Worm (Caenorhabditis elegans) whole organism, L2 larva: Measurements from ENCODE around the gene T23F4.2.
A peak's percentile ranks its signal among the peaks of the same experiment; 100 is the strongest.

Experiments
- C34F6.9 ChIP-seq: fragments of 150-350 bp; optimal IDR thresholded peaks from 2 replicates; lab custom pipeline; 2014; ENCODE audit warnings: missing biosample characterization, missing genetic modification characterization
- R02D3.7 ChIP-seq: fragments of 150-350 bp; optimal IDR thresholded peaks from 2 replicates; lab custom pipeline; 2014; ENCODE audit warnings: missing biosample characterization, missing genetic modification characterization
- Y55F3AM.14 ChIP-seq: fragments of 200-800 bp; sonication (Bioruptor generic); optimal IDR thresholded peaks from 2 replicates; lab custom pipeline; 2018; ENCODE audit warnings: mild to moderate bottlenecking, missing genetic modification characterization, missing compliant biosample characterization
- alr-1 ChIP-seq: fragments of 150-350 bp; optimal IDR thresholded peaks from 2 replicates; lab custom pipeline; 2014; ENCODE audit warnings: missing biosample characterization, missing genetic modification characterization
- aly-2 ChIP-seq: fragments of 150-350 bp; optimal IDR thresholded peaks from 2 replicates; lab custom pipeline; 2014; ENCODE audit warnings: missing biosample characterization, missing genetic modification characterization
- ama-1 ChIP-seq: fragments of 150-350 bp; optimal IDR thresholded peaks from 2 replicates; lab custom pipeline; 2018; ENCODE audit warnings: inconsistent platforms
- blmp-1 ChIP-seq: sonication (generic microtip); optimal IDR thresholded peaks from 2 replicates; lab custom pipeline; 2017; ENCODE audit warnings: missing genetic modification characterization, mild to moderate bottlenecking, missing compliant biosample characterization, antibody characterized with exemption, moderate library complexity; ENCODE audit not compliant: insufficient read depth
- ceh-16 ChIP-seq: fragments of 150-350 bp; optimal IDR thresholded peaks from 2 replicates; lab custom pipeline; 2014; ENCODE audit warnings: missing biosample characterization, missing genetic modification characterization
- ceh-82 ChIP-seq: fragments of 150-350 bp; optimal IDR thresholded peaks from 2 replicates; lab custom pipeline; 2014; ENCODE audit warnings: missing biosample characterization, missing genetic modification characterization
- crh-2 ChIP-seq: sonication (generic microtip); optimal IDR thresholded peaks from 2 replicates; lab custom pipeline; 2017; ENCODE audit warnings: missing biosample characterization, missing genetic modification characterization
- egl-27 ChIP-seq: sonication (generic microtip); optimal IDR thresholded peaks from 3 replicates; lab custom pipeline; 2017; ENCODE audit warnings: missing biosample characterization, missing genetic modification reagents, missing genetic modification characterization
- fos-1 ChIP-seq: fragments of 150-350 bp; optimal IDR thresholded peaks from 2 replicates; lab custom pipeline; 2014; ENCODE audit warnings: missing biosample characterization, missing genetic modification characterization
- gmeb-1 ChIP-seq: fragments of 150-350 bp; optimal IDR thresholded peaks from 2 replicates; lab custom pipeline; 2014; ENCODE audit warnings: missing biosample characterization, missing genetic modification characterization
- lin-11 ChIP-seq: fragments of 150-350 bp; sonication (generic microtip); optimal IDR thresholded peaks from 2 replicates; lab custom pipeline; 2014; ENCODE audit warnings: missing biosample characterization, missing genetic modification characterization, inconsistent platforms, mixed read lengths
- lin-13 ChIP-seq: fragments of 150-350 bp; optimal IDR thresholded peaks from 2 replicates; lab custom pipeline; 2014; ENCODE audit warnings: missing biosample characterization, missing genetic modification reagents, missing genetic modification characterization
- lsy-2 ChIP-seq, 2 experiments: fragments of 150-350 bp in 1 of 2; sonication (generic microtip) in 1 of 2; optimal IDR thresholded peaks; 2 replicates each; lab custom pipeline; 2014 to 2017; ENCODE audit warnings: missing biosample characterization in 2 of 2, missing genetic modification characterization in 2 of 2
- mbf-1 ChIP-seq: sonication (generic microtip); optimal IDR thresholded peaks from 2 replicates; lab custom pipeline; 2017; ENCODE audit warnings: missing biosample characterization, missing genetic modification characterization
- mdl-1 ChIP-seq, 2 experiments: fragments of 150-350 bp in 1 of 2; sonication (generic microtip) in 1 of 2; optimal IDR thresholded peaks; 2 replicates each; lab custom pipeline; 2017; ENCODE audit warnings: missing biosample characterization in 2 of 2, missing genetic modification characterization in 2 of 2
- nhr-11 ChIP-seq: fragments of 150-350 bp; optimal IDR thresholded peaks from 2 replicates; lab custom pipeline; 2014; ENCODE audit warnings: missing biosample characterization, missing genetic modification characterization
- nhr-129 ChIP-seq: fragments of 150-350 bp; optimal IDR thresholded peaks from 2 replicates; lab custom pipeline; 2014; ENCODE audit warnings: missing biosample characterization, missing genetic modification characterization
- nhr-237 ChIP-seq: fragments of 150-350 bp; optimal IDR thresholded peaks from 2 replicates; lab custom pipeline; 2014; ENCODE audit warnings: missing biosample characterization, missing genetic modification characterization
- nhr-25 ChIP-seq: fragments of 150-350 bp; sonication (generic microtip); optimal IDR thresholded peaks from 3 replicates; lab custom pipeline; 2014; ENCODE audit warnings: missing biosample characterization, missing genetic modification characterization
- nhr-6 ChIP-seq: fragments of 150-350 bp; optimal IDR thresholded peaks from 2 replicates; lab custom pipeline; 2014; ENCODE audit warnings: missing biosample characterization, missing genetic modification characterization
- nhr-77 ChIP-seq: fragments of 150-350 bp; optimal IDR thresholded peaks from 2 replicates; lab custom pipeline; 2014; ENCODE audit warnings: missing biosample characterization, missing genetic modification characterization
- peb-1 ChIP-seq: fragments of 150-350 bp; optimal IDR thresholded peaks from 2 replicates; lab custom pipeline; 2014; ENCODE audit warnings: missing biosample characterization, missing genetic modification characterization
- sem-4 ChIP-seq: fragments of 150-350 bp; optimal IDR thresholded peaks from 2 replicates; lab custom pipeline; 2014; ENCODE audit warnings: missing biosample characterization, missing genetic modification reagents, missing genetic modification characterization
- skn-1 ChIP-seq: sonication (generic microtip); optimal IDR thresholded peaks from 2 replicates; lab custom pipeline; 2017; ENCODE audit warnings: missing biosample characterization, missing genetic modification characterization
- sma-3 ChIP-seq: sonication (generic microtip); optimal IDR thresholded peaks from 2 replicates; lab custom pipeline; 2016; ENCODE audit warnings: missing genetic modification reagents, missing genetic modification characterization, missing compliant biosample characterization
- sma-9 ChIP-seq, 2 experiments: fragments of 150-350 bp in 1 of 2; sonication (generic microtip) in 1 of 2; optimal IDR thresholded peaks; 2 replicates each; lab custom pipeline; 2014 to 2016; ENCODE audit warnings: missing genetic modification characterization in 2 of 2, mild to moderate bottlenecking in 1 of 2, missing biosample characterization in 1 of 2, missing compliant biosample characterization in 1 of 2, missing genetic modification reagents in 1 of 2, moderate library complexity in 1 of 2
- snpc-4 ChIP-seq: fragments of 150-350 bp; optimal IDR thresholded peaks from 2 replicates; lab custom pipeline; 2014; ENCODE audit warnings: missing biosample characterization, missing genetic modification characterization
- unc-39 ChIP-seq: fragments of 150-350 bp; optimal IDR thresholded peaks from 2 replicates; lab custom pipeline; 2014; ENCODE audit warnings: missing biosample characterization, missing genetic modification characterization
- unc-55 ChIP-seq: fragments of 150-350 bp; sonication (generic microtip); optimal IDR thresholded peaks from 3 replicates; lab custom pipeline; 2014; ENCODE audit warnings: missing biosample characterization, missing genetic modification reagents, missing genetic modification characterization
- unc-62 ChIP-seq: fragments of 150-350 bp; optimal IDR thresholded peaks from 2 replicates; lab custom pipeline; 2014; ENCODE audit warnings: missing biosample characterization, missing genetic modification reagents, missing genetic modification characterization
- ztf-1 ChIP-seq: fragments of 200-800 bp; sonication (Bioruptor generic); conservative IDR thresholded peaks from 2 replicates; pipeline ENCODE4 v1.3.6; 2022; ENCODE audit warnings: missing genetic modification characterization, missing compliant biosample characterization
- ztf-11 ChIP-seq: sonication (generic microtip); optimal IDR thresholded peaks from 2 replicates; lab custom pipeline; 2017; ENCODE audit warnings: missing biosample characterization, missing genetic modification characterization
- ztf-4 ChIP-seq: fragments of 150-350 bp; optimal IDR thresholded peaks from 2 replicates; lab custom pipeline; 2014; ENCODE audit warnings: missing biosample characterization, missing genetic modification characterization

The T23F4.2 gene

DNA sequence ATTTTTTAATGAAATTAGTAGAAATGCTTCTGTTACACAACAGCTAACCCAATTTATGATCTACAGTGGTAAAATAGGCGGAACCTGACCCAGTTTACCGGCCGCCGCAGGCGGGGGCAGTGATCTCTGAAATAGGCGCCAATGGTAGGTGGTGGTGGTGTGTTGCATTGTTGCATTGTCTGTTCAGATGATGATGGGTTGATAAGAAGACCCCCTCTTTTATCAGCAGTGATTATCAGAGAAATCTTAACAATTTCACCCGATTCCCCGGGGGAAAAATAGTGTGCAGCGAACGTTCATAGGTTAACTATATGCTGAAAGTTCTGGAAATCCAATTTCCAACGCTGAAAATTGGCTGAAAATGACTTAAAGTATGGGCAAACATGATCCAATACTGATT lies 24.8 kb upstream of the T23F4.2 start:
- TF ChIP-seq sma-9 (GFP tag; optimal IDR thresholded peaks at IDR 0.05; lab: Kevin White, UChicago) (peak; percentile 42), sma-9 (tag; optimal IDR thresholded peaks at IDR 0.05; lab: Kevin White, UChicago) (no peak), crh-2 (tag; lab: Kevin White, UChicago) (peak; percentile 4), fos-1 (peak; percentile 60), sem-4 (no peak)

DNA sequence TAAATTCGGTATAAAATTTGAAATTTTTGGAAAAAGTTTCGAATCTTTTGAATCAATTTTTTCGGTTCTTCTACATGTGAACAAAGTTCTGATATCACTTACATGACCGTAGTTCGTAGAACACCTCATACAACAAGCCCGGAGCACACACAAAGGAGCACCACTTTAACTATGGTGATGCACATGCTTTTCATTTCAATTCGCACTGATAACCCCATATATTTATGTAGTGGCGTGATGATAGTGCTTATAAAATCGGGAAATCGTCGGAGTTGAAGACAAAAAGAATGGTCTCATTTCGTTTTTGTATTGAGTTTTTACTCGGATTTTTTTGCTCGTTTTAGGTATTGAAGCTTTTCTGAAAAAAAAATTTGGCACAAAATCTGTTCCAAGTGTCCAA lies 22.7 kb upstream of the T23F4.2 start, which contains the start of gene W09B6.4:
W09B6.4 (minus strand) TSS at position 151 of the 400 bp plus-strand sequence.
- TF ChIP-seq ceh-82 (tag; lab: Kevin White, UChicago) (no peak), ztf-4 (no peak), skn-1 (tag; lab: Kevin White, UChicago) (peak; percentile 29), mdl-1 (tag; optimal IDR thresholded peaks at IDR 0.05; lab: Kevin White, UChicago) (peak in 1 of 2 experiments; percentile 1), ama-1 (no peak), fos-1 (peak; percentile 18)

DNA sequence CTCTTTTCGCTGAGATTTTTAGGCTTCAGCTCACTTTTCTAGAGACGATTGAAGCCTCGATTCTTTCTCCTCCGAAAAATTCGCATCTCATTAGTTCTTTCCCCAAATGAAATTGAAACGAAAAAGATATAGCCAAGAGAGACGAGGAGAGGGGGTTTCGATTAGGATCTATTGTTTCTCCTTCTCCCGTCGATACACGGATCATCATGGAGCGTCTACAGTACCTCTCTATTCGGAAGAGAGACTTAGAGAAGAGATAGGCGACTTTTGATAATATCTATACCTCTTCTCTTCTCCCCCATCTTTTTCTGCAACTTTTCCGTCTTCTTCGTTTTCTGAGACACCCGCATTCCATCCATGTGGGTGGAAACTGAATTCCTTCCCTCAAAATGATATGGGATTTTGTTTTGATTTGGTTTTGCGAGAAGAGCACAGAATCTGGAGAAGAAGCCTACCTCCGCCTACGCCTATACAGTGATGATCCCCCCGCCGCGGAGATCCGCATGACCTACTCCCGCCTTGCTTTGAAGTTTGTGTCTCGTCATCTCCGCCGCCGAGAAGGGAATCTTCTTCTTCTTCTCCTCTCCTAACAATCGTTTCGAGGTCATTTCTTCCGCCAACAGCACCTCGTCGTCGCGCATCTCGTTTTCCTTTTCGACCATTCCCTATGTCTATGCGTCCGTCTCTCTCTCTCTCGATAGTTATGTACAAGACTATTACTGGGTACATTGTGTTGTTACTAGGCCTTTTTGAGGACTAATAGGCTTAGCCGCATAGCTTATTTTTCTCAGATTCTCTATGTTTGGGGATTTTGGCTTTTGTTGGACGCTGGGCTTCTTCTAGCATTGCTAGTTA lies 21.4 kb upstream of the T23F4.2 start:
- TF ChIP-seq ztf-4: no peak
- no peak for TF ChIP-seq lin-13
- TF ChIP-seq ama-1: no peak
- TF ChIP-seq C34F6.9 (tag; lab: Kevin White, UChicago): no peak
- TF ChIP-seq nhr-237 (tag; lab: Kevin White, UChicago): no peak
- no peak for TF ChIP-seq ztf-1 (GFP tag; lab: Robert Waterston, UW)
- TF ChIP-seq nhr-11 (tag; lab: Kevin White, UChicago): no peak
- no peak for TF ChIP-seq lin-11 (tag; lab: Kevin White, UChicago)
- TF ChIP-seq ceh-16: no peak
- TF ChIP-seq gmeb-1 (tag; lab: Kevin White, UChicago): no peak
- no peak for TF ChIP-seq skn-1 (tag; lab: Kevin White, UChicago)
- TF ChIP-seq egl-27 (tag; lab: Kevin White, UChicago): no peak
- TF ChIP-seq ceh-82 (tag; lab: Kevin White, UChicago): no peak
- no peak for TF ChIP-seq nhr-77
- no peak for TF ChIP-seq mbf-1 (tag; lab: Kevin White, UChicago)
- TF ChIP-seq nhr-129 (tag; lab: Kevin White, UChicago): no peak
- TF ChIP-seq blmp-1 (tag; lab: Kevin White, UChicago): peak; percentile 50
- TF ChIP-seq sma-3 (GFP tag; lab: Kevin White, UChicago): no peak
- TF ChIP-seq nhr-6 (tag; lab: Kevin White, UChicago): no peak
- TF ChIP-seq sem-4: no peak
- no peak for TF ChIP-seq unc-55 (GFP tag; lab: Kevin White, UChicago)
- TF ChIP-seq peb-1 (tag; lab: Kevin White, UChicago): no peak
- TF ChIP-seq aly-2: no peak
- peak; percentile 26 for TF ChIP-seq crh-2 (tag; lab: Kevin White, UChicago)
- TF ChIP-seq unc-62 (GFP tag; lab: Kevin White, UChicago): no peak
- TF ChIP-seq fos-1: peak; percentile 2
- no peak for TF ChIP-seq R02D3.7 (tag; lab: Kevin White, UChicago)
- no peak for TF ChIP-seq alr-1 (tag; lab: Kevin White, UChicago)
- no peak for TF ChIP-seq ztf-11
- TF ChIP-seq nhr-25 (tag; lab: Kevin White, UChicago): peak; percentile 20
- no peak for TF ChIP-seq lsy-2 (tag; optimal IDR thresholded peaks at IDR 0.05; lab: Kevin White, UChicago)

DNA sequence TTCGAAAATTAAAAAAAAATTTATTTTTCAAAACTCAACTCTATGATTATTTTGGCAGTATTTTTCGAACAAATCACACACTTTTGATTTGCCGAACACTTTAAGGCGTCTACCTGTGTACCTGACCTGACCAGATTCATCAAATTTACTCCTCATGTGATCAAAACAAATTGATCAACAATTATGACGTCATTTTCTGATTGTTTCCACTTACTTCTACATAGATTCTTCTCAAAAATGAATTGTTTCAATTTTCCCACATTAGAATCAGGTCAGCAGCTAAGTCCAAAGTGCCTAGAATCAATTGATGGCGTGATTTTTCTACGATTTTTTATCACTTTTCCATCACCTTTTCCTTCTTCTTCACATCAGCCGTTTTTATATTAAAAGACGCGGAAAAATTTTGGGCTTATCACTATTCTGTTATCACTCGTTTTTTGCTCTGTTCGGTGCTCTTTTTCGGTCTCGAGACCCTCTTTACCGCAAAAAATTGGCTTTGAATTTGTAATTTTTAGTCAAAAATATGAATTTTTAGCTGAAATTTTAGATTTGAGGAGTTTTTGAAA lies 20.1 kb upstream of the T23F4.2 start:
- TF ChIP-seq ztf-4 (no peak), blmp-1 (tag; lab: Kevin White, UChicago) (no peak), crh-2 (tag; lab: Kevin White, UChicago) (peak; percentile 36), unc-39 (tag; lab: Kevin White, UChicago) (no peak), mdl-1 (tag; optimal IDR thresholded peaks at IDR 0.05; lab: Kevin White, UChicago) (no peak), Y55F3AM.14 (GFP tag; lab: Kevin White, UChicago) (no peak), snpc-4 (no peak), egl-27 (tag; lab: Kevin White, UChicago) (no peak), gmeb-1 (tag; lab: Kevin White, UChicago) (no peak), nhr-25 (tag; lab: Kevin White, UChicago) (no peak), fos-1 (peak; percentile 44), sma-3 (GFP tag; lab: Kevin White, UChicago) (peak; percentile 68), sma-9 (GFP tag; optimal IDR thresholded peaks at IDR 0.05; lab: Kevin White, UChicago) (no peak), sma-9 (tag; optimal IDR thresholded peaks at IDR 0.05; lab: Kevin White, UChicago) (no peak)
